Worm (Caenorhabditis elegans) whole organism, late embryonic: Measurements from ENCODE around the gene nhr-15.

Experiments used
- dmd-4 ChIP-seq: sonication (generic microtip); optimal IDR thresholded peaks from 2 replicates; lab custom pipeline; 2016; ENCODE audit warnings: borderline replicate concordance, missing genetic modification characterization, missing compliant biosample characterization
- ref-2 ChIP-seq: sonication (generic microtip); optimal IDR thresholded peaks from 2 replicates; lab custom pipeline; 2016; ENCODE audit warnings: missing genetic modification characterization, missing compliant biosample characterization
- zip-5 ChIP-seq: sonication (generic microtip); optimal IDR thresholded peaks from 2 replicates; lab custom pipeline; 2016; ENCODE audit warnings: missing genetic modification characterization, missing compliant biosample characterization
- ztf-16 ChIP-seq: sonication (generic microtip); optimal IDR thresholded peaks from 2 replicates; lab custom pipeline; 2017; ENCODE audit warnings: missing genetic modification characterization, missing compliant biosample characterization

DNA sequence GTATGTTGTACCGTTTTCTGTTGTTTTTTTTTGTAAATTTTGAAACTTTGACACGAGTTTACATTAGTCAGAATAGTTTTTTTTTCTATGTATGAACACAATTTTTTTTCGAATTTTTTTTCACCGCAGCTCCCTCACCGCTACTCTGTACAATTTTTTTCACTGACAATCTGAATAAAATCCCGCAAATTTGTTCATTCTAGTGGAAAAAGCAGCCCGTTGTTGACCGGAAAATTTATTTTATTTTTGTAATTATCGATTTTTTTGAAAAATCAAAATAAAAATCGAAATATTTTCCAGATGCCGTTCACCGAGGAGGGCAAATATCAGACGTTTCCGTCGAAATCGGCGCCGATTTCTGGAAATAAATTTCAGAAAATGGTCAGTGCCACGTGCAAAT is 46.9 kb downstream of the nhr-15 start, which contains the start of gene T22H9.1:
- no peak for TF ChIP-seq ztf-16
- TF ChIP-seq ref-2, result no peak
- TF ChIP-seq zip-5 (tag; lab: Kevin White, UChicago), result no peak
- no peak for TF ChIP-seq dmd-4 (tag; lab: Kevin White, UChicago)
